Fruit fly (Drosophila melanogaster) whole organism, pupa: ENCODE results near the gene Grik.

ENCODE experiments used
- CG10348 ChIP-seq: fragments of 200-800 bp; sonication (Bioruptor generic); IDR thresholded peaks from 2 replicates; pipeline ENCODE4 v1.3.6; 2022; ENCODE audit warnings: missing biosample characterization, missing genetic modification characterization
- CG12605 ChIP-seq: fragments of 200-800 bp; sonication (Bioruptor generic); IDR thresholded peaks from 2 replicates; pipeline ENCODE4 v1.3.6; 2022; ENCODE audit warnings: missing biosample characterization, missing genetic modification characterization
- CG13204 ChIP-seq: fragments of 200-800 bp; sonication (Bioruptor generic); optimal IDR thresholded peaks from 2 replicates; lab custom pipeline; 2018; ENCODE audit warnings: missing biosample characterization, mild to moderate bottlenecking, missing genetic modification characterization, moderate library complexity
- CG14655 ChIP-seq: fragments of 200-800 bp; sonication (Bioruptor generic); optimal IDR thresholded peaks from 3 replicates; lab custom pipeline; 2017; ENCODE audit warnings: mild to moderate bottlenecking, missing biosample characterization, missing genetic modification reagents, missing genetic modification characterization
- CG15710 ChIP-seq: fragments of 200-800 bp; sonication (Bioruptor generic); optimal IDR thresholded peaks from 2 replicates; lab custom pipeline; 2018; ENCODE audit warnings: missing biosample characterization, mild to moderate bottlenecking, missing genetic modification characterization, moderate library complexity
- CG17806 ChIP-seq: fragments of 200-800 bp; sonication (Bioruptor generic); optimal IDR thresholded peaks from 2 replicates; lab custom pipeline; 2018; ENCODE audit warnings: missing biosample characterization, mild to moderate bottlenecking, missing genetic modification characterization, moderate library complexity
- CG32121 ChIP-seq: fragments of 200-800 bp; sonication (Bioruptor generic); IDR thresholded peaks from 2 replicates; pipeline ENCODE4 v1.3.6; 2022; ENCODE audit warnings: missing biosample characterization, missing genetic modification characterization
- CG34367 ChIP-seq: fragments of 200-800 bp; sonication (Bioruptor generic); optimal IDR thresholded peaks from 2 replicates; lab custom pipeline; 2018; ENCODE audit warnings: missing biosample characterization, mild to moderate bottlenecking, missing genetic modification characterization
- CG4496 ChIP-seq: fragments of 200-800 bp; sonication (Bioruptor generic); IDR thresholded peaks from 3 replicates; pipeline ENCODE4 v1.3.6; 2022; ENCODE audit warnings: missing biosample characterization, missing genetic modification characterization
- CG8159 ChIP-seq: fragments of 200-800 bp; sonication (Bioruptor generic); optimal IDR thresholded peaks from 3 replicates; lab custom pipeline; 2018; ENCODE audit warnings: missing biosample characterization, mild to moderate bottlenecking, missing genetic modification characterization, moderate library complexity
- CG8301 ChIP-seq: fragments of 200-800 bp; sonication (Bioruptor generic); optimal IDR thresholded peaks from 2 replicates; lab custom pipeline; 2018; ENCODE audit warnings: missing biosample characterization, mild to moderate bottlenecking, missing genetic modification characterization
- CG9948 ChIP-seq: fragments of 200-800 bp; sonication (Bioruptor generic); optimal IDR thresholded peaks from 2 replicates; lab custom pipeline; 2018; ENCODE audit warnings: missing biosample characterization, mild to moderate bottlenecking, missing genetic modification characterization, moderate library complexity
- D1 ChIP-seq: fragments of 200-800 bp; sonication (Bioruptor generic); optimal IDR thresholded peaks from 2 replicates; lab custom pipeline; 2018; ENCODE audit warnings: missing biosample characterization, mild to moderate bottlenecking, missing genetic modification characterization, moderate library complexity
- EcR ChIP-seq: fragments of 200-800 bp; sonication (Bioruptor generic); optimal IDR thresholded peaks from 3 replicates; lab custom pipeline; 2019; ENCODE audit warnings: missing biosample characterization, missing genetic modification characterization, mild to moderate bottlenecking, moderate library complexity, missing genetic modification reagents
- Ets98B ChIP-seq: fragments of 200-800 bp; sonication (Bioruptor generic); IDR thresholded peaks from 2 replicates; pipeline ENCODE4 v1.3.6; 2022; ENCODE audit warnings: missing biosample characterization, missing genetic modification characterization
- Pif1A ChIP-seq: fragments of 200-800 bp; sonication (Bioruptor generic); optimal IDR thresholded peaks from 3 replicates; lab custom pipeline; 2016; ENCODE audit warnings: missing biosample characterization, missing genetic modification characterization
- Pif1B ChIP-seq: fragments of 200-800 bp; sonication (Bioruptor generic); optimal IDR thresholded peaks from 3 replicates; lab custom pipeline; 2016; ENCODE audit warnings: missing biosample characterization, missing genetic modification characterization
- Snoo ChIP-seq: fragments of 200-800 bp; sonication (Bioruptor generic); optimal IDR thresholded peaks from 3 replicates; lab custom pipeline; 2017; ENCODE audit warnings: missing biosample characterization, mild to moderate bottlenecking, missing genetic modification characterization, inconsistent platforms
- fd96Ca ChIP-seq: fragments of 200-800 bp; sonication (Bioruptor generic); IDR thresholded peaks from 3 replicates; pipeline ENCODE4 v1.3.6; 2022; ENCODE audit warnings: missing biosample characterization, missing genetic modification characterization
- gl ChIP-seq: fragments of 200-800 bp; sonication (Bioruptor generic); optimal IDR thresholded peaks from 2 replicates; lab custom pipeline; 2018; ENCODE audit warnings: missing biosample characterization, mild to moderate bottlenecking, missing genetic modification characterization
- rn ChIP-seq: fragments of 200-800 bp; sonication (Bioruptor generic); IDR thresholded peaks from 2 replicates; pipeline ENCODE4 v1.3.6; 2022; ENCODE audit warnings: missing biosample characterization, missing genetic modification characterization

Gene Grik

dm6 chr3R:20952423-20953013 is 50.8 kb downstream of the Grik start:
- no peak for TF ChIP-seq D1
- TF ChIP-seq Snoo (tag; lab: Kevin White, UChicago) = no peak
- no peak for TF ChIP-seq CG17806
- TF ChIP-seq Ets98B (GFP tag; lab: Robert Waterston, UW) = no peak
- no peak for TF ChIP-seq CG10348
- TF ChIP-seq CG14655 (GFP tag; lab: Kevin White, UChicago) = no peak
- TF ChIP-seq CG9948 = no peak
- no peak for TF ChIP-seq CG34367 (tag; lab: Kevin White, UChicago)
- no peak for TF ChIP-seq CG15710
- TF ChIP-seq fd96Ca (GFP tag; lab: Robert Waterston, UW) = no peak
- TF ChIP-seq CG8159 (tag; lab: Kevin White, UChicago) = no peak
- no peak for TF ChIP-seq CG4496
- TF ChIP-seq CG12605 (GFP tag; lab: Robert Waterston, UW) = no peak
- no peak for TF ChIP-seq Pif1A (GFP tag; lab: Kevin White, UChicago)
- TF ChIP-seq Pif1B (GFP tag; lab: Kevin White, UChicago) = no peak
- no peak for TF ChIP-seq CG13204 (GFP tag; lab: Kevin White, UChicago)
- TF ChIP-seq EcR (GFP tag; lab: Kevin White, UChicago) = no peak

DNA sequence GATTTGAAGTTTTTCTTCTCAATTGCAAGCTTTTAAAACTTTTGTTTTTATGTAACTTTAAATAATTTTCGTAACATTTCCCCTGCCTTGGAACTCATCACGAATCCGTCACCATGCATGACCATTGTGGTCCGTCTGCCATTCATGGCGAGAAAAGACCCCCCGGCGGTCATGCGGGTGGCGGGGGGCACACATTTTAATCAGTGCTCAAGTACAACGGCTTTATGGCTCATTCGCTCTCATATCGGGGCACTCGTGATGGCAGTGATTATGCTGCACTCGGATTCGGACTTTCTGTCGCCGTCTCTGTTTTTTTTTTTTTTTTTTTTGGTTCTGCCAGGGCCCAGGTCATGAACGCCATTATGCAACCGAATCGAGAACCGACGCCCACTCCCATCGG is 52.8 kb downstream of the Grik start:
- TF ChIP-seq EcR (GFP tag; lab: Kevin White, UChicago) (no peak), CG13204 (GFP tag; lab: Kevin White, UChicago) (no peak), CG8301 (tag; lab: Kevin White, UChicago) (no peak), CG34367 (tag; lab: Kevin White, UChicago) (no peak), CG32121 (no peak), CG17806 (no peak), fd96Ca (GFP tag; lab: Robert Waterston, UW) (no peak), CG14655 (GFP tag; lab: Kevin White, UChicago) (no peak), CG8159 (tag; lab: Kevin White, UChicago) (no peak)

DNA sequence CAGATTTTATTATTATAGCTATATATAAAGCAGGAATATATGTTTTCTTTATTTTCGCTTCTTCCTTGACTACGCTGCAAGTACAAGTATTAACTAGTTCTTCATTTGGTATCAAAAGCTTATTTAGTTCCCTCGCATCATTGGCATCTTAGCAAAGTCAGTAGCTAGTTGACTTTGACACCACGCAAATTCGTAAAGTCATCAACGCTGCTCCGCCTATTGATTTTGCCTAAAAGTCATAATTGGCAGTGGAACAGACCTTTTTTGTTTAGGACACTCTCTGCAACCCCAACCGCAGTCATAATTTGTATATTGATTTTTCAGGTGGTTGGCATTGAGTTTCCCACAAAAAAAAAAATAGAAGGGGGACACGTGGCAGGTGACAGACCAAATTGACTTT is 53.4 kb downstream of the Grik start:
- TF ChIP-seq CG14655 (GFP tag; lab: Kevin White, UChicago) (no peak), D1 (no peak), CG8159 (tag; lab: Kevin White, UChicago) (no peak), rn (GFP tag; lab: Robert Waterston, UW) (no peak), CG9948 (no peak), Pif1A (GFP tag; lab: Kevin White, UChicago) (no peak), Pif1B (GFP tag; lab: Kevin White, UChicago) (no peak), CG10348 (no peak), Snoo (tag; lab: Kevin White, UChicago) (no peak)

DNA sequence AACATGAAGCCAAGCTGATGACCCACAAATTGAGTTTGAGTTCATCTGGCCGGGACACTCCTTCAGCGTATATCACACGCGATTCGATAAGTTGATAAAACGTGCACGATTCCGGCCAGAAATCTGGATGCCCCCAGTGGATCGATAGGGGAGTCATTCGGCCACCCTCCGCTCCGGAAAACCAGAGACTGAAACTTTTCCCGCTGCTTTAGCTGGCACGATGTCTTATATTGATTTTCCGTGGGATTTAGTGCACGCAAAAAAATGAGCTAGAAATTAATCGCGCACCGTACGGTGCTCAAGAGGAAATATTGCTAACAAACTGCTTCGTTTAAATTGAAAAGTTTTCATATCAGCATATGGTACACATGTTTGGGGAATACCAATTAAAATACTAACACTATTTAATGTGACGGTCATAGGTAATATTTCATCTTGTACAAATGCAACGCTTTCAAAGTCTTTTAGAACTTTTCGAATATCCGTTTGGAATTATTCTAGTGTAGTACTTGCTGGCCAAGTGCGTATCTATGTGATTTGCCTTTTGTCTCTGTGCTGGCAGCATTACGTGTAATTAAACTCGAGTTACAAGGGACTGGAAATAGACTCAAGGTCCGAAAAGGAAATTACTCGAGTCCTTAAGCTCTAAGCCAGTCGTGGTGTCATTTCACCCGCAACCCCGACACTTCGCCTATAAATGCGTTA is 54.3 kb downstream of the Grik start:
- no peak for TF ChIP-seq CG17806
- no peak for TF ChIP-seq CG14655 (GFP tag; lab: Kevin White, UChicago)
- no peak for TF ChIP-seq gl (tag; lab: Kevin White, UChicago)
- TF ChIP-seq D1 = no peak
- no peak for TF ChIP-seq Pif1A (GFP tag; lab: Kevin White, UChicago)
- TF ChIP-seq CG8159 (tag; lab: Kevin White, UChicago) = no peak
- TF ChIP-seq CG13204 (GFP tag; lab: Kevin White, UChicago) = no peak
- TF ChIP-seq CG4496 = no peak
- no peak for TF ChIP-seq fd96Ca (GFP tag; lab: Robert Waterston, UW)
- TF ChIP-seq rn (GFP tag; lab: Robert Waterston, UW) = no peak
- no peak for TF ChIP-seq CG8301 (tag; lab: Kevin White, UChicago)
- no peak for TF ChIP-seq CG9948
- no peak for TF ChIP-seq Pif1B (GFP tag; lab: Kevin White, UChicago)
- TF ChIP-seq CG34367 (tag; lab: Kevin White, UChicago) = no peak

dm6 chr3R:20956875-20957874 is 55.4 kb downstream of the Grik start:
- TF ChIP-seq CG9948 = peak; percentile 60
- peak; percentile 82 for TF ChIP-seq CG8159 (tag; lab: Kevin White, UChicago)
- TF ChIP-seq Ets98B (GFP tag; lab: Robert Waterston, UW) = peak; percentile 17; the same call in 1 of the 2 replicates
- no peak for TF ChIP-seq rn (GFP tag; lab: Robert Waterston, UW)
- TF ChIP-seq Pif1B (GFP tag; lab: Kevin White, UChicago) = peak; percentile 51
- TF ChIP-seq D1 = peak; percentile 19
- peak; percentile 49 for TF ChIP-seq fd96Ca (GFP tag; lab: Robert Waterston, UW)
- TF ChIP-seq CG17806 = peak; percentile 55
- TF ChIP-seq CG12605 (GFP tag; lab: Robert Waterston, UW) = no peak
- no peak for TF ChIP-seq CG13204 (GFP tag; lab: Kevin White, UChicago)
- no peak for TF ChIP-seq CG10348
- TF ChIP-seq Snoo (tag; lab: Kevin White, UChicago) = peak; percentile 71
- TF ChIP-seq CG32121 = peak; percentile 67
- TF ChIP-seq CG34367 (tag; lab: Kevin White, UChicago) = peak; percentile 25
- peak; percentile 51; the same call in 1 of the 3 replicates for TF ChIP-seq CG4496
- TF ChIP-seq CG14655 (GFP tag; lab: Kevin White, UChicago) = peak; percentile 84
- peak; percentile 59 for TF ChIP-seq Pif1A (GFP tag; lab: Kevin White, UChicago)
- peak; percentile 57 for TF ChIP-seq CG15710
- TF ChIP-seq CG8301 (tag; lab: Kevin White, UChicago) = peak; percentile 71
- TF ChIP-seq, all 21 proteins: peak for 15
